Fruit fly (Drosophila melanogaster): ENCODE measurements around the gene Iml1.

DNA sequence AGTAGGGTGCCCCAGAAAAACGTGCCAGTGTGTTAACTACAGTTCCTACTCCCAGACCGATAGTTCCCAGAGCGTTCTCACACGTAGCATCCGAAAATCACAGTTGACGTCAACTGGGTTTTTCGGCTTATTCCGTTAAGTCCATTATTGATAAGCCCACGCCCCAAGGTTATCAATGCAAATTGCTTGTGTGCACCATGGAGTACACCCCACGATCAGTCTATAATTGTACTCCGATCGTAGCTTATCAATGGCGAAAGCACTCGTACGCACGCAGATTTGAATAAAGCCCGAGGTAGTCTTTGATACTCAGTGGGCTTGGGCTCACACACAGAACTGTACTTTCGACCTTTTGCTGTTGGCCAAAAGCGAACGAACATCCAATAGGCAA, 13.3 kb upstream of the Iml1 start:
- TF ChIP-seq CG8478 (optimal IDR thresholded peaks at IDR 0.05) = no peak
- TF ChIP-seq CTCF (optimal IDR thresholded peaks at IDR 0.05) = no peak

All from S2 (cell line).